Worm (Caenorhabditis elegans) whole organism, late embryonic: ENCODE measurements around the gene F14F9.4.

ENCODE experiments used
- K09A11.1 ChIP-seq: sonication (generic microtip); optimal IDR thresholded peaks from 2 replicates; lab custom pipeline; 2017; ENCODE audit warnings: antibody characterized with exemption, mild to moderate bottlenecking, missing genetic modification characterization, missing compliant biosample characterization; ENCODE audit not compliant: insufficient read depth
- Y22D7AL.16 ChIP-seq: sonication (generic microtip); optimal IDR thresholded peaks from 2 replicates; lab custom pipeline; 2016; ENCODE audit warnings: missing genetic modification characterization, missing compliant biosample characterization
- ahr-1 ChIP-seq: sonication (generic microtip); optimal IDR thresholded peaks from 2 replicates; lab custom pipeline; 2016; ENCODE audit warnings: missing genetic modification characterization, missing compliant biosample characterization
- ama-1 ChIP-seq: fragments of 150-350 bp; optimal IDR thresholded peaks from 2 replicates; lab custom pipeline; 2014
- ceh-18 ChIP-seq: sonication (generic microtip); optimal IDR thresholded peaks from 2 replicates; lab custom pipeline; 2016; ENCODE audit warnings: missing genetic modification characterization, missing compliant biosample characterization
- ceh-19 ChIP-seq: fragments of 200-800 bp; sonication (Bioruptor generic); optimal IDR thresholded peaks from 2 replicates; lab custom pipeline; 2018; ENCODE audit warnings: mild to moderate bottlenecking, missing genetic modification characterization, missing compliant biosample characterization
- ceh-2 ChIP-seq: sonication (generic microtip); optimal IDR thresholded peaks from 2 replicates; lab custom pipeline; 2016; ENCODE audit warnings: missing genotype, missing genetic modification characterization, missing compliant biosample characterization
- ceh-22 ChIP-seq: sonication (generic microtip); optimal IDR thresholded peaks from 2 replicates; lab custom pipeline; 2017; ENCODE audit warnings: missing biosample characterization, missing genetic modification characterization
- ceh-30 ChIP-seq: fragments of 150-350 bp; optimal IDR thresholded peaks from 2 replicates; lab custom pipeline; 2014; ENCODE audit warnings: missing biosample characterization, missing genetic modification characterization
- ceh-34 ChIP-seq: sonication (generic microtip); optimal IDR thresholded peaks from 2 replicates; lab custom pipeline; 2016; ENCODE audit warnings: mild to moderate bottlenecking, missing genetic modification characterization, missing compliant biosample characterization
- ceh-9 ChIP-seq: sonication (generic microtip); optimal IDR thresholded peaks from 2 replicates; lab custom pipeline; 2016; ENCODE audit warnings: mild to moderate bottlenecking, missing genetic modification characterization, inconsistent platforms, missing compliant biosample characterization
- che-1 ChIP-seq: sonication (generic microtip); optimal IDR thresholded peaks from 2 replicates; lab custom pipeline; 2016; ENCODE audit warnings: mild to moderate bottlenecking, missing genetic modification characterization, missing compliant biosample characterization
- dmd-4 ChIP-seq: sonication (generic microtip); optimal IDR thresholded peaks from 2 replicates; lab custom pipeline; 2016; ENCODE audit warnings: borderline replicate concordance, missing genetic modification characterization, missing compliant biosample characterization
- dve-1 ChIP-seq: sonication (generic microtip); optimal IDR thresholded peaks from 2 replicates; lab custom pipeline; 2017; ENCODE audit warnings: antibody characterized with exemption, mild to moderate bottlenecking, missing genetic modification characterization, missing compliant biosample characterization
- ets-4 ChIP-seq: sonication (generic microtip); optimal IDR thresholded peaks from 2 replicates; lab custom pipeline; 2016; ENCODE audit warnings: missing genetic modification characterization, missing compliant biosample characterization
- eyg-1 ChIP-seq: sonication (generic microtip); optimal IDR thresholded peaks from 2 replicates; lab custom pipeline; 2016; ENCODE audit warnings: missing genotype, missing genetic modification characterization, missing compliant biosample characterization
- hlh-13 ChIP-seq: fragments of 200-800 bp; sonication (Bioruptor generic); optimal IDR thresholded peaks from 2 replicates; lab custom pipeline; 2018; ENCODE audit warnings: mild to moderate bottlenecking, missing genetic modification characterization, missing compliant biosample characterization
- hlh-30 ChIP-seq: sonication (generic microtip); optimal IDR thresholded peaks from 2 replicates; lab custom pipeline; 2017; ENCODE audit warnings: antibody characterized with exemption, missing genetic modification characterization, missing compliant biosample characterization; ENCODE audit not compliant: insufficient read depth
- hlh-6 ChIP-seq: sonication (generic microtip); optimal IDR thresholded peaks from 2 replicates; lab custom pipeline; 2016; ENCODE audit warnings: missing genotype, missing genetic modification characterization, missing compliant biosample characterization
- lim-6 ChIP-seq: sonication (generic microtip); optimal IDR thresholded peaks from 2 replicates; lab custom pipeline; 2016; ENCODE audit warnings: missing genetic modification characterization, missing compliant biosample characterization
- lin-11 ChIP-seq: fragments of 200-800 bp; sonication (Bioruptor generic); optimal IDR thresholded peaks from 2 replicates; lab custom pipeline; 2018; ENCODE audit warnings: mild to moderate bottlenecking, missing genetic modification characterization, missing compliant biosample characterization
- madf-2 ChIP-seq: sonication (generic microtip); optimal IDR thresholded peaks from 2 replicates; lab custom pipeline; 2017; ENCODE audit warnings: missing genetic modification characterization, missing compliant biosample characterization
- mec-3 ChIP-seq: sonication (generic microtip); optimal IDR thresholded peaks from 2 replicates; lab custom pipeline; 2016; ENCODE audit warnings: borderline replicate concordance, missing genetic modification characterization, missing compliant biosample characterization
- nfya-1 ChIP-seq: sonication (generic microtip); optimal IDR thresholded peaks from 2 replicates; lab custom pipeline; 2017; ENCODE audit warnings: missing genetic modification characterization, mild to moderate bottlenecking, missing compliant biosample characterization, antibody characterized with exemption, moderate library complexity
- nhr-11 ChIP-seq: fragments of 150-350 bp; optimal IDR thresholded peaks from 2 replicates; lab custom pipeline; 2014; ENCODE audit warnings: missing biosample characterization, missing genetic modification characterization
- nhr-232 ChIP-seq: sonication (generic microtip); optimal IDR thresholded peaks from 2 replicates; lab custom pipeline; 2016; ENCODE audit warnings: missing genetic modification characterization, missing compliant biosample characterization
- odd-2 ChIP-seq: sonication (generic microtip); optimal IDR thresholded peaks from 2 replicates; lab custom pipeline; 2017; ENCODE audit warnings: antibody characterized with exemption, mild to moderate bottlenecking, missing genetic modification characterization, missing compliant biosample characterization
- pag-3 ChIP-seq: sonication (generic microtip); optimal IDR thresholded peaks from 2 replicates; lab custom pipeline; 2016; ENCODE audit warnings: missing compliant biosample characterization, missing genetic modification characterization, borderline replicate concordance
- pros-1 ChIP-seq: fragments of 150-350 bp; optimal IDR thresholded peaks from 2 replicates; lab custom pipeline; 2014; ENCODE audit warnings: missing biosample characterization, missing genetic modification reagents, missing genetic modification characterization
- ref-2 ChIP-seq: sonication (generic microtip); optimal IDR thresholded peaks from 2 replicates; lab custom pipeline; 2016; ENCODE audit warnings: missing genetic modification characterization, missing compliant biosample characterization
- sox-4 ChIP-seq: sonication (generic microtip); optimal IDR thresholded peaks from 2 replicates; lab custom pipeline; 2017; ENCODE audit warnings: mild to moderate bottlenecking, missing genetic modification characterization, inconsistent platforms, missing compliant biosample characterization
- syd-9 ChIP-seq: sonication (generic microtip); optimal IDR thresholded peaks from 2 replicates; lab custom pipeline; 2016; ENCODE audit warnings: mild to moderate bottlenecking, missing genetic modification characterization, moderate library complexity, missing compliant biosample characterization
- tbx-2 ChIP-seq: sonication (generic microtip); optimal IDR thresholded peaks from 2 replicates; lab custom pipeline; 2016; ENCODE audit warnings: missing genetic modification characterization, missing compliant biosample characterization
- ttx-3 ChIP-seq: sonication (generic microtip); optimal IDR thresholded peaks from 2 replicates; lab custom pipeline; 2016; ENCODE audit warnings: missing genetic modification reagents, missing genetic modification characterization, missing compliant biosample characterization
- unc-3 ChIP-seq, 2 experiments: fragments of 200-800 bp in 1 of 2; sonication (Bioruptor generic) in 1 of 2; sonication (generic microtip) in 1 of 2; conservative IDR thresholded peaks in 1 of 2; optimal IDR thresholded peaks in 1 of 2; 2 replicates each; pipeline versions ENCODE4 v1.3.6 to Lab custom; 2016 to 2022; ENCODE audit warnings: missing compliant biosample characterization in 2 of 2, missing genetic modification characterization in 2 of 2, missing genetic modification reagents in 1 of 2
- unc-42 ChIP-seq: sonication (generic microtip); optimal IDR thresholded peaks from 2 replicates; lab custom pipeline; 2016; ENCODE audit warnings: missing genotype, missing genetic modification characterization, missing compliant biosample characterization
- unc-86 ChIP-seq: sonication (generic microtip); optimal IDR thresholded peaks from 2 replicates; lab custom pipeline; 2016; ENCODE audit warnings: missing genetic modification characterization, missing compliant biosample characterization
- zip-5 ChIP-seq: sonication (generic microtip); optimal IDR thresholded peaks from 2 replicates; lab custom pipeline; 2016; ENCODE audit warnings: missing genetic modification characterization, missing compliant biosample characterization

F14F9.4 gene

DNA sequence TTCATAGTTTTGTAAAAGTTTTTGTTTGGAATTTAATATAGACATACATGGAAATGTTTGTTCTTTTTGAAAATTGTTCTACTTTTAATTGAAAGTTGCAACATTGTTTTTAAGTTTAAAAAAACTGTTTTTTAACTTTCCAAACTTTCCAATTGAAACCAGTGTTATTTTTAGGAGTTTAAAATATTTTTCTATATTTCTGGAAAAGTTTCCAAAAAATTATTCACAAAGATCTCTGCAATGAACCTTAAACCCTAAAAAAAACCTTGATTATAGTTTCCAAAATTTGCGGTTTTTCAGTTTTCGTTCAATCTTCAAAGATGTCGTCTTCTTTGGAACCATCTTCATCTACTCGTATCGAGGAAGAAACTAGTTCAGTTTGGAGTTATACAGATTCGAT is at the start of gene F14F9.4:
TSS of gene F14F9.4 (plus strand) at position 301 of the 400 bp plus-strand sequence.
- TF ChIP-seq hlh-13 (GFP tag; lab: Kevin White, UChicago): no peak
- TF ChIP-seq ttx-3: no peak
- no peak for TF ChIP-seq zip-5 (tag; lab: Kevin White, UChicago)
- TF ChIP-seq Y22D7AL.16 (tag; lab: Kevin White, UChicago): no peak
- TF ChIP-seq dmd-4 (tag; lab: Kevin White, UChicago): no peak
- TF ChIP-seq ceh-2 (tag; lab: Kevin White, UChicago): no peak
- no peak for TF ChIP-seq sox-4 (tag; lab: Kevin White, UChicago)
- TF ChIP-seq ceh-19 (GFP tag; lab: Kevin White, UChicago): no peak
- TF ChIP-seq tbx-2 (tag; lab: Kevin White, UChicago): no peak
- TF ChIP-seq K09A11.1 (tag; lab: Kevin White, UChicago): no peak
- no peak for TF ChIP-seq hlh-30 (tag; lab: Kevin White, UChicago)
- no peak for TF ChIP-seq ets-4
- no peak for TF ChIP-seq ceh-22 (tag; lab: Kevin White, UChicago)
- TF ChIP-seq nhr-232 (tag; lab: Kevin White, UChicago): no peak

DNA sequence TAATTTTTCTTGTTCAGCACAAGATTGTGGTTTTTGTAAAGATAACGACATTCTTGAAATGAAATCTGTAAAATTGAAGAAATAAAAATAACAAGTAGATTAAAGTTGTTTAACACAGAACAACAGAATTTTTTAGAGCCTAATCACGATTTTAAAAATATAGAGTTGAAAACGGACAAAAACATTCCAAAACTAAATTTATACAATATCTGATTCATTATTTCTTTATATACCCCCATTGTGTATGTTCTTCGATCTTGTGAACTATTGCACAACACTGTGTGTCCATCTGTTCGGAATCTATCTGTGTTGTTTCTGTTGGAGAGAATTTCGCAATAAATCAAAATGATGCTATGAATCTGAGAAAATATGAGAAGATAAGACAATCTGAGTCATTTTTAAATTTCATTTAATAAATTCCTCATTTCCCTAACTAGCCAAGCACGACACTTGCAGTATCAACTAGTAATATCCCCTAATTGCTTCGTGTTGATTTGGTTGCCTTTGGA is 47.5 kb upstream of the F14F9.4 start, which contains the start of gene Y58A7A.4:
TSS of gene Y58A7A.4 (minus strand) at position 51 of the 509 bp plus-strand sequence.
- TF ChIP-seq ceh-9 (tag; lab: Kevin White, UChicago) (no peak), ceh-30 (tag; lab: Kevin White, UChicago) (no peak), lin-11 (tag; lab: Kevin White, UChicago) (no peak), madf-2 (no peak), pag-3 (tag; lab: Kevin White, UChicago) (no peak), ceh-19 (GFP tag; lab: Kevin White, UChicago) (no peak), pros-1 (no peak), dve-1 (tag; lab: Kevin White, UChicago) (no peak), ceh-18 (no peak), lim-6 (tag; lab: Kevin White, UChicago) (no peak), ttx-3 (no peak), odd-2 (no peak), ceh-34 (tag; lab: Kevin White, UChicago) (no peak), ama-1 (lab: Kevin White, UChicago) (no peak), syd-9 (tag; lab: Kevin White, UChicago) (no peak)

DNA sequence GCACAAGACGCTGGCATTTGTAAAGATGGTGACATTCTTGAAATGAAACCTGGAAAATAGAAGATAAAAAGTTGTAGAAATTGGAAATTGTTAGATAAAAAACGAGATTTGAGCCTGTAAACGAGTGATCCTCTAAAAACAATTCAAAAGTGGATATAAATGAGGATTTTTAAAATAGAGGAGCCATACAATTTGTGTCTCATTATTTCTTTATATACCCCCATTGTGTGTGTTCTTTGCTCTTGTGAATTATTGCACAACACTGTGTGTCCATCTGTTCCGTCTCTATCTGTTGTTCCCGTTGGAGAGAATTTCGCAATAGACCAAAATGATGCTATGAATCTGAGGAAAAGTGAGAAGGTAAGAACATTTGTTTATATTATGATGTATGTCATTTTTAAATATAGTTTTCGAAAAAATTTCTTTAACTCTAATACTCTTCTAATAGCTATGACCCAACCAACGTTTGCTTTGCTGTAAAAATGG is 45.6 kb upstream of the F14F9.4 start, which contains the start of gene Y58A7A.5:
TSS of gene Y58A7A.5 (minus strand) at position 51 of the 486 bp plus-strand sequence.
- TF ChIP-seq dmd-4 (tag; lab: Kevin White, UChicago): no peak
- TF ChIP-seq unc-3 (GFP tag; conservative IDR thresholded peaks at IDR 0.05; lab: Robert Waterston, UW): no peak
- no peak for TF ChIP-seq unc-3 (tag; optimal IDR thresholded peaks at IDR 0.05; lab: Kevin White, UChicago)
- TF ChIP-seq nhr-11 (tag; lab: Kevin White, UChicago): no peak
- TF ChIP-seq ref-2 (tag; lab: Kevin White, UChicago): no peak
- TF ChIP-seq ceh-19 (GFP tag; lab: Kevin White, UChicago): no peak

DNA sequence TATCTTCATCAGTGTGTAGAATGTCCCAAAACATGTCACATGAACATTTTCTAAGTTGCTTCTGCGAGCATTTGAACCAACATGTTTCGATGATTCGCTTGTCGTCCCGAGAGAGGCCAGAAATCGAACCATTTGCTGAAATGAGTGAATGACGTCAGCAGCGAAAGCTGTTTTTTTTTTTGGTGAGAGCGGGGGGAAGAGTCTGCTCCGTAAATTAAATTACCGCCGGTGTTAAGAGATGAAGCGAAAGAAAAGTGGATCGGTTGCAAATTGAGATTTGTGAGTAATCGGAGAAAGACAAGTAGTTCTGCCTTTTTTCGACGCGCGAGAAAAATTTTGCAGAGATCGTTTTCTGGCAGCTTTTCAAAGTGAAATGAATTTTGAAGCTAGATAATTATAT is 44.2 kb upstream of the F14F9.4 start:
- TF ChIP-seq unc-42 (tag; lab: Kevin White, UChicago) (peak; percentile 55), ceh-19 (GFP tag; lab: Kevin White, UChicago) (no peak)

DNA sequence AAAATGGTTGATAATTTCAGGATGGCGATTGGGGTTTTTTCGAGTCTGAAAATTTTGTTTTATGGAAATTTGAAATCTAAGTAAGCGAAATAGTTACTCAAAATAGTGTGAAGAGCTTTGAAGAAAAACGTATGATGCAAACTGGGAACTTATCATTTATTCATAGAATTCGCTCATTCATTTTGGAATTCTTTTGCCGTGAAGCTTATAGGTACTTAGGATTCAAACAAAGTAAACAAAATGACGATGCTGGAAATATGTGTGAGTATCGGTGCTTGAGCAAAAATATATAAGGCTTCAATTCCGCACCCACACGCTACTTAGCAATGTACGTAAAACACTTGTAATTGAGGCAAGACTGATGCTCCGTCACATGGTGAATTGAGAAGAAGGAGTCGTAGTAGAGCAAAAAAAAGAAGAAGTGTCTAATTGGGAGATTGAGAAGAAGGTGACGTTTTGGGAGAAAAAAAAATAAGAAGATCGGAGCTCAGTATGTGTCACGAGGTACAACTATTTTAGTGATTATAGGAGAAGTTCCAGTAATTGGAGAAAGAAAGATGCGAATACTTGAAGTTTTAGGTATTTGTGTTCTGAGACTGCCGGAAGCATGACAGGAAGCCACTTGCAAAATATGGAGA is 42.9 kb upstream of the F14F9.4 start, which contains the start of gene glb-32:
TSS of gene glb-32 (minus strand) at position 51 of the 638 bp plus-strand sequence.
- TF ChIP-seq dve-1 (tag; lab: Kevin White, UChicago) (no peak), odd-2 (no peak), sox-4 (tag; lab: Kevin White, UChicago) (no peak), tbx-2 (tag; lab: Kevin White, UChicago) (no peak), zip-5 (tag; lab: Kevin White, UChicago) (no peak), unc-86 (tag; lab: Kevin White, UChicago) (no peak), lim-6 (tag; lab: Kevin White, UChicago) (no peak), mec-3 (tag; lab: Kevin White, UChicago) (no peak), nfya-1 (tag; lab: Kevin White, UChicago) (no peak), hlh-6 (tag; lab: Kevin White, UChicago) (no peak), ceh-2 (tag; lab: Kevin White, UChicago) (no peak), ceh-30 (tag; lab: Kevin White, UChicago) (no peak), ahr-1 (tag; lab: Kevin White, UChicago) (no peak), unc-3 (GFP tag; conservative IDR thresholded peaks at IDR 0.05; lab: Robert Waterston, UW) (no peak), unc-3 (tag; optimal IDR thresholded peaks at IDR 0.05; lab: Kevin White, UChicago) (no peak), ceh-34 (tag; lab: Kevin White, UChicago) (no peak), eyg-1 (tag; lab: Kevin White, UChicago) (no peak), che-1 (tag; lab: Kevin White, UChicago) (no peak), K09A11.1 (tag; lab: Kevin White, UChicago) (no peak)
